Worm (Caenorhabditis elegans) whole organism, mixed stage, embryonic: ENCODE measurements around the gene F28F9.2.

Source experiments
- M03D4.4 ChIP-seq: sonication (generic microtip); optimal IDR thresholded peaks from 2 replicates; lab custom pipeline; 2017; ENCODE audit warnings: mild to moderate bottlenecking, missing genetic modification characterization, missing compliant biosample characterization
- bed-3 ChIP-seq: fragments of 200-800 bp; sonication (Bioruptor generic); optimal IDR thresholded peaks from 3 replicates; lab custom pipeline; 2018; ENCODE audit warnings: mild to moderate bottlenecking, missing genetic modification characterization, moderate library complexity, missing compliant biosample characterization
- blmp-1 ChIP-seq: fragments of 150-350 bp; optimal IDR thresholded peaks from 2 replicates; lab custom pipeline; 2014; ENCODE audit warnings: missing biosample characterization, missing genetic modification characterization
- ceh-39 ChIP-seq: fragments of 150-350 bp; optimal IDR thresholded peaks from 2 replicates; lab custom pipeline; 2014; ENCODE audit warnings: missing biosample characterization, missing genetic modification characterization
- ceh-43 ChIP-seq: fragments of 200-800 bp; sonication (Bioruptor generic); optimal IDR thresholded peaks from 2 replicates; lab custom pipeline; 2018; ENCODE audit warnings: mild to moderate bottlenecking, missing genetic modification characterization, moderate library complexity, missing compliant biosample characterization
- ceh-83 ChIP-seq: fragments of 200-800 bp; sonication (Bioruptor generic); optimal IDR thresholded peaks from 2 replicates; lab custom pipeline; 2018; ENCODE audit warnings: mild to moderate bottlenecking, missing genetic modification characterization, missing compliant biosample characterization
- ces-1 ChIP-seq: fragments of 150-350 bp; optimal IDR thresholded peaks from 2 replicates; lab custom pipeline; 2014; ENCODE audit warnings: missing biosample characterization, missing genetic modification reagents, missing genetic modification characterization
- cnd-1 ChIP-seq: fragments of 200-800 bp; sonication (Bioruptor generic); optimal IDR thresholded peaks from 2 replicates; lab custom pipeline; 2018; ENCODE audit warnings: mild to moderate bottlenecking, missing genetic modification characterization, missing compliant biosample characterization
- drap-1 ChIP-seq: fragments of 200-800 bp; sonication (Bioruptor generic); optimal IDR thresholded peaks from 3 replicates; lab custom pipeline; 2018; ENCODE audit warnings: mild to moderate bottlenecking, missing genetic modification characterization, missing compliant biosample characterization
- elt-1 ChIP-seq: sonication (generic microtip); optimal IDR thresholded peaks from 2 replicates; lab custom pipeline; 2017; ENCODE audit warnings: missing genetic modification characterization, mild to moderate bottlenecking, missing compliant biosample characterization, antibody characterized with exemption, moderate library complexity, borderline replicate concordance; ENCODE audit not compliant: insufficient read depth
- elt-3 ChIP-seq: fragments of 150-350 bp; optimal IDR thresholded peaks from 2 replicates; lab custom pipeline; 2014; ENCODE audit warnings: missing biosample characterization, missing genetic modification characterization
- flh-1 ChIP-seq: fragments of 200-800 bp; sonication (Bioruptor generic); optimal IDR thresholded peaks from 2 replicates; lab custom pipeline; 2018; ENCODE audit warnings: mild to moderate bottlenecking, missing genetic modification characterization, moderate library complexity, missing compliant biosample characterization
- ham-2 ChIP-seq: fragments of 200-800 bp; sonication (Bioruptor generic); optimal IDR thresholded peaks from 2 replicates; lab custom pipeline; 2018; ENCODE audit warnings: mild to moderate bottlenecking, missing genetic modification characterization, missing compliant biosample characterization
- hlh-1 ChIP-seq: fragments of 150-350 bp; optimal IDR thresholded peaks from 2 replicates; lab custom pipeline; 2014; ENCODE audit warnings: missing biosample characterization, missing genetic modification reagents, missing genetic modification characterization
- lsy-2 ChIP-seq: fragments of 150-350 bp; optimal IDR thresholded peaks from 2 replicates; lab custom pipeline; 2014; ENCODE audit warnings: missing biosample characterization, missing genetic modification characterization
- mab-5 ChIP-seq: fragments of 150-350 bp; optimal IDR thresholded peaks from 2 replicates; lab custom pipeline; 2014; ENCODE audit warnings: missing biosample characterization, missing genetic modification characterization
- mep-1 ChIP-seq: fragments of 150-350 bp; optimal IDR thresholded peaks from 2 replicates; lab custom pipeline; 2017; ENCODE audit warnings: missing biosample characterization, missing genetic modification reagents, missing genetic modification characterization, inconsistent platforms
- mls-2 ChIP-seq: sonication (generic microtip); optimal IDR thresholded peaks from 2 replicates; lab custom pipeline; 2016; ENCODE audit warnings: mild to moderate bottlenecking, missing genetic modification characterization, moderate library complexity, missing compliant biosample characterization
- nhr-12 ChIP-seq: fragments of 150-350 bp; optimal IDR thresholded peaks from 2 replicates; lab custom pipeline; 2014; ENCODE audit warnings: missing biosample characterization, missing genetic modification characterization
- nhr-2 ChIP-seq: fragments of 150-350 bp; optimal IDR thresholded peaks from 2 replicates; lab custom pipeline; 2014; ENCODE audit warnings: missing biosample characterization, missing genetic modification characterization
- nhr-237 ChIP-seq: fragments of 150-350 bp; optimal IDR thresholded peaks from 2 replicates; lab custom pipeline; 2014; ENCODE audit warnings: missing biosample characterization, missing genetic modification characterization
- nhr-28 ChIP-seq: fragments of 150-350 bp; optimal IDR thresholded peaks from 2 replicates; lab custom pipeline; 2014; ENCODE audit warnings: missing biosample characterization, missing genetic modification characterization
- nhr-76 ChIP-seq: sonication (generic microtip); optimal IDR thresholded peaks from 2 replicates; lab custom pipeline; 2017; ENCODE audit warnings: missing biosample characterization, missing genetic modification characterization
- pha-4 ChIP-seq: fragments of 150-350 bp; optimal IDR thresholded peaks from 2 replicates; lab custom pipeline; 2018; ENCODE audit warnings: missing biosample characterization, missing genetic modification reagents, missing genetic modification characterization
- snpc-4 ChIP-seq: fragments of 150-350 bp; optimal IDR thresholded peaks from 2 replicates; lab custom pipeline; 2014; ENCODE audit warnings: missing biosample characterization, missing genetic modification characterization
- sptf-1 ChIP-seq: sonication (generic microtip); optimal IDR thresholded peaks from 2 replicates; lab custom pipeline; 2017; ENCODE audit warnings: mild to moderate bottlenecking, missing genetic modification characterization, moderate library complexity, missing compliant biosample characterization
- unc-120 ChIP-seq: sonication (generic microtip); optimal IDR thresholded peaks from 2 replicates; lab custom pipeline; 2017; ENCODE audit warnings: missing genetic modification characterization, missing compliant biosample characterization; ENCODE audit not compliant: poor library complexity, severe bottlenecking
- unc-39 ChIP-seq: fragments of 150-350 bp; optimal IDR thresholded peaks from 2 replicates; lab custom pipeline; 2014; ENCODE audit warnings: missing biosample characterization, missing genetic modification characterization
- unc-62 ChIP-seq: fragments of 150-350 bp; optimal IDR thresholded peaks from 2 replicates; lab custom pipeline; 2014; ENCODE audit warnings: missing biosample characterization, missing genetic modification reagents, missing genetic modification characterization
- zip-8 ChIP-seq: fragments of 150-350 bp; optimal IDR thresholded peaks from 2 replicates; lab custom pipeline; 2014; ENCODE audit warnings: missing biosample characterization, missing genetic modification characterization

The F28F9.2 gene

ce11 chrIV:3866018-3866417 lies 26.5 kb downstream of the F28F9.2 start:
- TF ChIP-seq elt-1 (tag; lab: Kevin White, UChicago) (no peak), nhr-28 (no peak), nhr-237 (tag; lab: Kevin White, UChicago) (no peak), lsy-2 (no peak), flh-1 (GFP tag; lab: Kevin White, UChicago) (no peak), mls-2 (tag; lab: Kevin White, UChicago) (no peak), ceh-83 (GFP tag; lab: Kevin White, UChicago) (no peak), drap-1 (GFP tag; lab: Kevin White, UChicago) (no peak), mab-5 (no peak), bed-3 (GFP tag; lab: Kevin White, UChicago) (no peak), zip-8 (tag; lab: Kevin White, UChicago) (no peak), unc-120 (no peak), nhr-2 (no peak), mep-1 (tag; lab: Kevin White, UChicago) (no peak), snpc-4 (tag; lab: Kevin White, UChicago) (no peak), hlh-1 (no peak), M03D4.4 (tag; lab: Kevin White, UChicago) (no peak)

- TF ChIP-seq cnd-1 (tag; lab: Kevin White, UChicago) (no peak), nhr-2 (no peak), drap-1 (GFP tag; lab: Kevin White, UChicago) (no peak), mls-2 (tag; lab: Kevin White, UChicago) (no peak), flh-1 (GFP tag; lab: Kevin White, UChicago) (no peak), unc-120 (no peak), M03D4.4 (tag; lab: Kevin White, UChicago) (no peak), zip-8 (tag; lab: Kevin White, UChicago) (no peak), elt-3 (tag; lab: Kevin White, UChicago) (no peak), ceh-39 (tag; lab: Kevin White, UChicago) (no peak), elt-1 (tag; lab: Kevin White, UChicago) (peak; percentile 40), ham-2 (peak; percentile 36), bed-3 (GFP tag; lab: Kevin White, UChicago) (no peak)
These were observed 27.7 kb downstream of the F28F9.2 start, which contains the start of gene F37C4.4 for ce11 chrIV:3867252-3867651. Gene F37C4.4 (plus strand): TSS chrIV:3867309.

- no peak for TF ChIP-seq mab-5
- TF ChIP-seq nhr-12 (tag; lab: Kevin White, UChicago): no peak
- TF ChIP-seq blmp-1 (tag; lab: Kevin White, UChicago): no peak
- no peak for TF ChIP-seq nhr-76 (tag; lab: Kevin White, UChicago)
- TF ChIP-seq cnd-1 (tag; lab: Kevin White, UChicago): no peak
- no peak for TF ChIP-seq pha-4
- no peak for TF ChIP-seq elt-3 (tag; lab: Kevin White, UChicago)
- no peak for TF ChIP-seq flh-1 (GFP tag; lab: Kevin White, UChicago)
- no peak for TF ChIP-seq ceh-83 (GFP tag; lab: Kevin White, UChicago)
These were observed 30.4 kb downstream of the F28F9.2 start for ce11 chrIV:3869875-3870274.

- TF ChIP-seq ham-2: no peak
- TF ChIP-seq drap-1 (GFP tag; lab: Kevin White, UChicago): no peak
- no peak for TF ChIP-seq elt-1 (tag; lab: Kevin White, UChicago)
- no peak for TF ChIP-seq blmp-1 (tag; lab: Kevin White, UChicago)
- no peak for TF ChIP-seq elt-3 (tag; lab: Kevin White, UChicago)
- no peak for TF ChIP-seq ceh-83 (GFP tag; lab: Kevin White, UChicago)
- no peak for TF ChIP-seq nhr-237 (tag; lab: Kevin White, UChicago)
These were observed 33.7 kb downstream of the F28F9.2 start for ce11 chrIV:3873195-3873594.

- no peak for TF ChIP-seq ham-2
- TF ChIP-seq nhr-28: no peak
- TF ChIP-seq hlh-1: no peak
- no peak for TF ChIP-seq lsy-2
- TF ChIP-seq snpc-4 (tag; lab: Kevin White, UChicago): no peak
- no peak for TF ChIP-seq ces-1 (GFP tag; lab: Kevin White, UChicago)
- no peak for TF ChIP-seq unc-39
- TF ChIP-seq mab-5: no peak
- no peak for TF ChIP-seq blmp-1 (tag; lab: Kevin White, UChicago)
- TF ChIP-seq elt-1 (tag; lab: Kevin White, UChicago): no peak
These were observed 34.2 kb downstream of the F28F9.2 start, which contains the start of gene F37C4.5 for ce11 chrIV:3873706-3874105. Gene F37C4.5 (minus strand): TSS chrIV:3873806.

- TF ChIP-seq hlh-1: no peak
- TF ChIP-seq sptf-1 (tag; lab: Kevin White, UChicago): peak; percentile 18
- no peak for TF ChIP-seq unc-62 (GFP tag; lab: Kevin White, UChicago)
- TF ChIP-seq ceh-83 (GFP tag; lab: Kevin White, UChicago): peak; percentile 34
- no peak for TF ChIP-seq ceh-43 (GFP tag; lab: Kevin White, UChicago)
- TF ChIP-seq flh-1 (GFP tag; lab: Kevin White, UChicago): no peak
These were observed 34.9 kb downstream of the F28F9.2 start for ce11 chrIV:3874417-3874816.
